Worm (Caenorhabditis elegans) whole organism, L3 larva: ENCODE results near the gene T18D3.6.

ENCODE experiments used
- ZK546.5 ChIP-seq: sonication (generic microtip); optimal IDR thresholded peaks from 2 replicates; lab custom pipeline; 2017; ENCODE audit warnings: missing biosample characterization, missing genetic modification characterization
- aly-2 ChIP-seq: fragments of 150-350 bp; optimal IDR thresholded peaks from 2 replicates; lab custom pipeline; 2014; ENCODE audit warnings: missing biosample characterization, missing genetic modification characterization
- ceh-82 ChIP-seq: fragments of 150-350 bp; optimal IDR thresholded peaks from 2 replicates; lab custom pipeline; 2014; ENCODE audit warnings: missing biosample characterization, missing genetic modification characterization
- fkh-10 ChIP-seq: sonication (generic microtip); optimal IDR thresholded peaks from 2 replicates; lab custom pipeline; 2017; ENCODE audit warnings: missing biosample characterization, missing genetic modification reagents, missing genetic modification characterization
- jun-1 ChIP-seq: fragments of 150-350 bp; optimal IDR thresholded peaks from 2 replicates; lab custom pipeline; 2014; ENCODE audit warnings: missing biosample characterization, missing genetic modification reagents, missing genetic modification characterization
- mdl-1 ChIP-seq: fragments of 150-350 bp; optimal IDR thresholded peaks from 2 replicates; lab custom pipeline; 2014; ENCODE audit warnings: missing biosample characterization, missing genetic modification characterization
- nhr-28 ChIP-seq: fragments of 150-350 bp; optimal IDR thresholded peaks from 2 replicates; lab custom pipeline; 2014; ENCODE audit warnings: missing biosample characterization, missing genetic modification characterization
- ztf-4 ChIP-seq: fragments of 150-350 bp; optimal IDR thresholded peaks from 2 replicates; lab custom pipeline; 2014; ENCODE audit warnings: missing biosample characterization, missing genetic modification characterization

DNA sequence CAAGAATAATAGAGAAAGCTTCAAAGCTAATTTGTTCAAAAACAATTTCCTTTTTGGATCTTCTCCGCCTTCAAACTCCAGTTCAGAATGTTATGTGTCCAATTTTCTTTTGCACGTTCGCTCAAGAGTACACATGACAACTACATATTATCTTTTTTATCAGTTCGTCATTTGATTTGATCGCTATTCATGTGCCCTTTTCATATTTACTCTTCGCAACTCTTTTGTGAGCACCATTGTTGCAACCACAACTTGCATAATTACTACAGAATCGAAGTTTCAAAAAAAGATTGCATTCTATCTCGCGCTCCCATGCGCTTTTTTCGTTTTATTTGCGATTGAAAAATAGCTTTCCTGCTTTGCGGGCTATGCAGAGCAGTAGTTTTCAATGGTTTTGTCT is 14.4 kb upstream of the T18D3.6 start:
- TF ChIP-seq aly-2 (no peak), fkh-10 (no peak), ztf-4 (tag; lab: Kevin White, UChicago) (no peak), nhr-28 (no peak), ceh-82 (tag; lab: Kevin White, UChicago) (no peak), mdl-1 (no peak), ZK546.5 (tag; lab: Kevin White, UChicago) (no peak), jun-1 (tag; lab: Kevin White, UChicago) (no peak)
